Worm (Caenorhabditis elegans): ENCODE results near the gene mltn-9.

mltn-9 gene

ce11 chrII:14600852-14601313 lies 15.0 kb upstream of the mltn-9 start, which contains the start of gene tps-2 (continued):
- TF ChIP-seq nhr-90 (tag; optimal IDR thresholded peaks at IDR 0.05) = no peak
- TF ChIP-seq B0035.1 (tag; optimal IDR thresholded peaks at IDR 0.05) = no peak
- no peak for TF ChIP-seq madf-10 (tag; optimal IDR thresholded peaks at IDR 0.05)

ce11 chrII:14602735-14603134 lies 13.1 kb upstream of the mltn-9 start:
- TF ChIP-seq ztf-22 (GFP tag; optimal IDR thresholded peaks at IDR 0.05) (no peak), Y95B8A.8 (GFP tag; IDR thresholded peaks at IDR 0.05) (no peak), Y67H2A.10 (GFP tag; conservative IDR thresholded peaks at IDR 0.05) (no peak), unc-130 (GFP tag; optimal IDR thresholded peaks at IDR 0.05) (no peak), F33H1.4 (GFP tag; IDR thresholded peaks at IDR 0.05) (no peak), egl-44 (GFP tag; IDR thresholded peaks at IDR 0.05) (no peak), snpc-4 (GFP tag; optimal IDR thresholded peaks at IDR 0.05) (no peak), snpc-4 (tag; optimal IDR thresholded peaks at IDR 0.05) (no peak), sptf-2 (GFP tag; optimal IDR thresholded peaks at IDR 0.05) (no peak), hmg-1.2 (GFP tag; IDR thresholded peaks at IDR 0.05) (no peak), B0261.1 (tag; optimal IDR thresholded peaks at IDR 0.05) (no peak), dox-1 (GFP tag; IDR thresholded peaks at IDR 0.05) (no peak), F23B12.7 (tag; optimal IDR thresholded peaks at IDR 0.05; ENCODE audit: insufficient read depth) (no peak)

ce11 chrII:14604261-14604660 lies 11.6 kb upstream of the mltn-9 start:
- no peak for TF ChIP-seq cebp-1 (GFP tag; IDR thresholded peaks at IDR 0.05)
- no peak for TF ChIP-seq cebp-1 (tag; optimal IDR thresholded peaks at IDR 0.05)
- no peak for TF ChIP-seq B0261.1 (tag; optimal IDR thresholded peaks at IDR 0.05)
- TF ChIP-seq ama-1 (optimal IDR thresholded peaks at IDR 0.05) = peak; percentile 60
- TF ChIP-seq ama-1 (GFP tag; optimal IDR thresholded peaks at IDR 0.05) = no peak

ce11 chrII:14605026-14605425 lies 10.8 kb upstream of the mltn-9 start:
- TF ChIP-seq mel-28 (tag; optimal IDR thresholded peaks at IDR 0.05; ENCODE audit: borderline replicate concordance) (no peak), mes-4 (tag; optimal IDR thresholded peaks at IDR 0.05) (no peak), madf-6 (GFP tag; IDR thresholded peaks at IDR 0.05) (no peak), aptf-2 (GFP tag; conservative IDR thresholded peaks at IDR 0.05) (no peak), attf-3 (GFP tag; conservative IDR thresholded peaks at IDR 0.05) (no peak), F23B12.7 (tag; optimal IDR thresholded peaks at IDR 0.05; ENCODE audit: insufficient read depth) (no peak), ceh-27 (GFP tag; optimal IDR thresholded peaks at IDR 0.05) (no peak), F55B11.4 (tag; optimal IDR thresholded peaks at IDR 0.05; ENCODE audit: borderline replicate concordance, insufficient read depth) (no peak), cebp-1 (GFP tag; IDR thresholded peaks at IDR 0.05) (no peak), cebp-1 (tag; optimal IDR thresholded peaks at IDR 0.05) (no peak), Y95B8A.8 (GFP tag; IDR thresholded peaks at IDR 0.05) (no peak), ztf-25 (GFP tag; IDR thresholded peaks at IDR 0.05) (no peak), ceh-58 (GFP tag; IDR thresholded peaks at IDR 0.05) (no peak)

ce11 chrII:14605479-14605878 lies 10.4 kb upstream of the mltn-9 start, which contains the start of gene F19H8.2:
Gene F19H8.2 (minus strand): TSS chrII:14605869.
- no peak for TF ChIP-seq gei-17 (GFP tag; optimal IDR thresholded peaks at IDR 0.05)
- TF ChIP-seq bed-2 (GFP tag; IDR thresholded peaks at IDR 0.05) = no peak
- no peak for TF ChIP-seq F33H1.4 (GFP tag; IDR thresholded peaks at IDR 0.05)
- no peak for TF ChIP-seq xnd-1 (tag; optimal IDR thresholded peaks at IDR 0.05)
- no peak for TF ChIP-seq lag-1 (GFP tag; IDR thresholded peaks at IDR 0.05)
- TF ChIP-seq Y53G8AR.9 (GFP tag; conservative IDR thresholded peaks at IDR 0.05) = 0 out of 2 replicates have a peak, but pooled peaks have one; percentile 34
- no peak for TF ChIP-seq ceh-91 (GFP tag; IDR thresholded peaks at IDR 0.05)
- TF ChIP-seq ztf-22 (GFP tag; optimal IDR thresholded peaks at IDR 0.05) = no peak
- no peak for TF ChIP-seq tlf-1 (GFP tag; optimal IDR thresholded peaks at IDR 0.05)
- no peak for TF ChIP-seq let-526 (GFP tag; IDR thresholded peaks at IDR 0.05)
- TF ChIP-seq fkh-3 (tag; optimal IDR thresholded peaks at IDR 0.05) = no peak
- TF ChIP-seq lin-40 (tag; optimal IDR thresholded peaks at IDR 0.05) = no peak
- TF ChIP-seq let-607 (tag; optimal IDR thresholded peaks at IDR 0.05) = no peak
- peak; percentile 32 for TF ChIP-seq ceh-27 (GFP tag; optimal IDR thresholded peaks at IDR 0.05)
